Fruit fly (Drosophila melanogaster) whole organism, embryonic: ENCODE measurements around the gene Fcp3C.

ENCODE experiments used
- CG10462 ChIP-seq: fragments of 200-800 bp; sonication (Bioruptor generic); optimal IDR thresholded peaks from 2 replicates; lab custom pipeline; 2016; ENCODE audit warnings: missing biosample characterization, missing genetic modification characterization
- CG12659 ChIP-seq: fragments of 200-800 bp; sonication (Bioruptor generic); optimal IDR thresholded peaks from 3 replicates; lab custom pipeline; 2017; ENCODE audit warnings: mild to moderate bottlenecking, missing biosample characterization, missing genetic modification reagents, missing genetic modification characterization
- CG13424 ChIP-seq: fragments of 200-800 bp; sonication (Bioruptor generic); optimal IDR thresholded peaks from 2 replicates; lab custom pipeline; 2019; ENCODE audit warnings: missing biosample characterization, mild to moderate bottlenecking, missing genetic modification characterization, moderate library complexity
- CG16815 ChIP-seq: fragments of 200-800 bp; sonication (Bioruptor generic); optimal IDR thresholded peaks from 3 replicates; lab custom pipeline; 2017; ENCODE audit warnings: missing biosample characterization, mild to moderate bottlenecking, missing genetic modification characterization
- CG7928 ChIP-seq: fragments of 200-800 bp; sonication (Bioruptor generic); optimal IDR thresholded peaks from 2 replicates; lab custom pipeline; 2017; ENCODE audit warnings: missing biosample characterization, mild to moderate bottlenecking, missing genetic modification characterization
- Hr39 ChIP-seq: fragments of >200 bp; optimal IDR thresholded peaks from 2 replicates; lab custom pipeline; 2017
- bowl ChIP-seq: fragments of 200-800 bp; sonication (Bioruptor generic); IDR thresholded peaks from 2 replicates; pipeline ENCODE4 v1.3.6; 2022; ENCODE audit warnings: missing biosample characterization, missing genetic modification characterization
- org-1 ChIP-seq: fragments of 200-800 bp; sonication (Bioruptor generic); optimal IDR thresholded peaks from 2 replicates; lab custom pipeline; 2017; ENCODE audit warnings: missing biosample characterization, missing genetic modification characterization
- p53 ChIP-seq: fragments of 200-800 bp; sonication (Bioruptor generic); optimal IDR thresholded peaks from 2 replicates; lab custom pipeline; 2016; ENCODE audit warnings: missing biosample characterization, missing genetic modification characterization
- pho ChIP-seq: fragments of 200-800 bp; sonication (Bioruptor generic); optimal IDR thresholded peaks from 2 replicates; lab custom pipeline; 2016; ENCODE audit warnings: missing biosample characterization, missing genetic modification characterization
- ttk ChIP-seq: fragments of 200-800 bp; sonication (Bioruptor generic); IDR thresholded peaks from 2 replicates; pipeline ENCODE4 v2.1.2; 2022; ENCODE audit warnings: missing biosample characterization, missing genetic modification characterization
- unpg ChIP-seq: fragments of 200-800 bp; sonication (Bioruptor generic); optimal IDR thresholded peaks from 3 replicates; lab custom pipeline; 2018; ENCODE audit warnings: missing biosample characterization, mild to moderate bottlenecking, missing genetic modification characterization, moderate library complexity

DNA sequence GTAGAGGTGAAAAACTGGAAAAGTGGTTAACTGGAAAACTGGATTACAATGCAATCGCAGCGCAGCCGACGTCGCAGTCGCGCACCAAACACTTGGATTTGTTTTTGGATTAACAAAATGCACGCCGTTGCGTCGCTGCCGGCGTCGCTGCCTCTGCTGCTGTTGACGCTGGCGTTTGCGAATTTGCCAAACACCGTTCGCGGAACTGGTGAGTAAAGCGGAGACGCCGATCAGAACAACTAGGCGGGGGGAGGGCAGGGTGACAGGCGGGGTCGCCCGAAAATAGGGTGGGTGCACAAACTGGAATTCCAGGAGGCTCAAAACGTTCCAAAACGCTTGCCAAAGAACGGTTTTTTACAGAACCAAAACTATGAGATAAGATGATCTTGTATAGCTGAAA, 38.7 kb downstream of the Fcp3C start:
- TF ChIP-seq unpg (GFP tag; lab: Kevin White, UChicago) (no peak), bowl (no peak), CG10462 (GFP tag; lab: Kevin White, UChicago) (no peak), CG13424 (no peak), CG12659 (GFP tag; lab: Kevin White, UChicago) (no peak), org-1 (GFP tag; lab: Kevin White, UChicago) (no peak), ttk (GFP tag; lab: Robert Waterston, UW) (no peak), CG16815 (GFP tag; lab: Kevin White, UChicago) (no peak), pho (GFP tag; lab: Kevin White, UChicago) (no peak), Hr39 (lab: Kevin White, UChicago) (no peak), CG7928 (GFP tag; lab: Kevin White, UChicago) (no peak), p53 (GFP tag; lab: Kevin White, UChicago) (no peak)
